Fruit fly (Drosophila melanogaster): Measurements from ENCODE around the gene dco.

The dco gene

dm6 chr3R:31062344-31062964 lies 1.4 kb upstream of the dco start (continued):
- TF ChIP-seq HLH3B (GFP tag; IDR thresholded peaks at IDR 0.05) (0 out of 2 replicates have a peak, but pooled peaks have one; percentile 6), CG6689 (GFP tag; IDR thresholded peaks at IDR 0.05) (0 out of 2 replicates have a peak, but pooled peaks have one; percentile 7), az2 (GFP tag; optimal IDR thresholded peaks at IDR 0.05) (peak; percentile 5), HLH4C (GFP tag; IDR thresholded peaks at IDR 0.05; ENCODE audit: partially characterized antibody) (no peak), CG2120 (GFP tag; optimal IDR thresholded peaks at IDR 0.05) (peak; percentile 30), wdn (GFP tag; IDR thresholded peaks at IDR 0.05) (no peak), bsh (GFP tag; optimal IDR thresholded peaks at IDR 0.05) (peak; percentile 41 to 90), Nf-YC (tag; optimal IDR thresholded peaks at IDR 0.05) (peak; percentile 99), dpn (GFP tag; optimal IDR thresholded peaks at IDR 0.05) (peak in 1 of 2 experiments; percentile 10), tin (GFP tag; optimal IDR thresholded peaks at IDR 0.05) (no peak), vvl (GFP tag; IDR thresholded peaks at IDR 0.05) (peak; percentile 50), Nf-YB (GFP tag; optimal IDR thresholded peaks at IDR 0.05) (peak; percentile 99), lab (GFP tag; optimal IDR thresholded peaks at IDR 0.05) (no peak), CG6683 (GFP tag; optimal IDR thresholded peaks at IDR 0.05) (no peak), disco-r (GFP tag; optimal IDR thresholded peaks at IDR 0.05) (no peak), lbe (GFP tag; optimal IDR thresholded peaks at IDR 0.05) (peak; percentile 48), mld (GFP tag; IDR thresholded peaks at IDR 0.05; ENCODE audit: partially characterized antibody) (no peak), Nf-YA (GFP tag; IDR thresholded peaks at IDR 0.05) (peak; percentile 89), Sry-β (GFP tag; optimal IDR thresholded peaks at IDR 0.05) (no peak), Abd-B (GFP tag; optimal IDR thresholded peaks at IDR 0.05) (peak; percentile 13), zen (tag; optimal IDR thresholded peaks at IDR 0.05) (peak; percentile 19), chinmo (GFP tag; IDR thresholded peaks at IDR 0.05; ENCODE audit: partially characterized antibody) (0 out of 4 replicates have a peak, but pooled peaks have one; percentile 39), bbx (GFP tag; IDR thresholded peaks at IDR 0.05; ENCODE audit: partially characterized antibody) (0 out of 2 replicates have a peak, but pooled peaks have one; percentile 24), CG12659 (GFP tag; optimal IDR thresholded peaks at IDR 0.05) (peak; percentile 5), Drgx (GFP tag; IDR thresholded peaks at IDR 0.05) (peak; percentile 81), prd (optimal IDR thresholded peaks at IDR 0.05) (no peak), prd (GFP tag; IDR thresholded peaks at IDR 0.05) (peak; percentile 43; the same call in 1 of the 3 replicates), cg (GFP tag; optimal IDR thresholded peaks at IDR 0.05) (peak; percentile 95), CG11247 (GFP tag; IDR thresholded peaks at IDR 0.05) (no peak), CG18262 (tag; optimal IDR thresholded peaks at IDR 0.05) (peak; percentile 4), CG8924 (tag; optimal IDR thresholded peaks at IDR 0.05) (peak; percentile 1), CG30403 (GFP tag; optimal IDR thresholded peaks at IDR 0.05) (no peak), chn (GFP tag; optimal IDR thresholded peaks at IDR 0.05) (no peak), row (GFP tag; IDR thresholded peaks at IDR 0.05) (peak; percentile 36; the same call in 1 of the 3 replicates), sob (GFP tag; IDR thresholded peaks at IDR 0.05) (no peak)

- TF ChIP-seq CG17385 (GFP tag; optimal IDR thresholded peaks at IDR 0.05) = peak; percentile 21
- no peak for TF ChIP-seq CG16779 (GFP tag; IDR thresholded peaks at IDR 0.05)
- no peak for TF ChIP-seq bbx (GFP tag; IDR thresholded peaks at IDR 0.05; ENCODE audit: partially characterized antibody)
- no peak for TF ChIP-seq schlank (tag; optimal IDR thresholded peaks at IDR 0.05)
- no peak for TF ChIP-seq sim (GFP tag; IDR thresholded peaks at IDR 0.05)
- TF ChIP-seq bowl (GFP tag; IDR thresholded peaks at IDR 0.05) = no peak
- TF ChIP-seq lab (GFP tag; optimal IDR thresholded peaks at IDR 0.05) = peak; percentile 42
- TF ChIP-seq MESR4 (GFP tag; optimal IDR thresholded peaks at IDR 0.05) = no peak
- TF ChIP-seq Dref (GFP tag; IDR thresholded peaks at IDR 0.05) = no peak
- TF ChIP-seq Doc2 (GFP tag; IDR thresholded peaks at IDR 0.05) = no peak
- TF ChIP-seq CG12744 (GFP tag; optimal IDR thresholded peaks at IDR 0.05) = no peak
- no peak for TF ChIP-seq dysf (GFP tag; IDR thresholded peaks at IDR 0.05)
- TF ChIP-seq CG7556 (GFP tag; optimal IDR thresholded peaks at IDR 0.05) = peak; percentile 9
- no peak for TF ChIP-seq klu (GFP tag; IDR thresholded peaks at IDR 0.05)
- TF ChIP-seq C15 (GFP tag; IDR thresholded peaks at IDR 0.05) = no peak
- TF ChIP-seq prd (optimal IDR thresholded peaks at IDR 0.05) = no peak
- peak; percentile 38; the same call in 1 of the 3 replicates for TF ChIP-seq prd (GFP tag; IDR thresholded peaks at IDR 0.05)
Observed at dm6 chr3R:31059807-31060707, 953 bp downstream of the dco start.
